Worm (Caenorhabditis elegans) whole organism, L1 larva: Measurements from ENCODE around the gene F56D6.6.

Experiments used
- fkh-10 ChIP-seq: sonication (generic microtip); optimal IDR thresholded peaks from 2 replicates; lab custom pipeline; 2017; ENCODE audit warnings: missing biosample characterization, missing genetic modification reagents, missing genetic modification characterization
- lin-39 ChIP-seq: fragments of 150-350 bp; optimal IDR thresholded peaks from 2 replicates; lab custom pipeline; 2014; ENCODE audit warnings: missing biosample characterization, missing genetic modification reagents, missing genetic modification characterization
- lir-3 ChIP-seq: sonication (generic microtip); optimal IDR thresholded peaks from 2 replicates; lab custom pipeline; 2016; ENCODE audit warnings: mild to moderate bottlenecking, missing genetic modification characterization, moderate library complexity, missing compliant biosample characterization; ENCODE audit not compliant: poor library complexity
- nhr-19 ChIP-seq: fragments of 200-800 bp; sonication (Bioruptor generic); conservative IDR thresholded peaks from 2 replicates; pipeline ENCODE4 v1.3.6; 2022; ENCODE audit warnings: missing genetic modification characterization, missing compliant biosample characterization
- nhr-77 ChIP-seq: fragments of 150-350 bp; optimal IDR thresholded peaks from 2 replicates; lab custom pipeline; 2014; ENCODE audit warnings: missing biosample characterization, missing genetic modification characterization
- zag-1 ChIP-seq: fragments of 150-350 bp; optimal IDR thresholded peaks from 2 replicates; lab custom pipeline; 2014; ENCODE audit warnings: missing biosample characterization, missing genetic modification characterization

ce11 chrIV:3906393-3906792 lies 3.3 kb downstream of the F56D6.6 start, which contains the start of gene F56D6.11:
- TF ChIP-seq nhr-77 (tag; lab: Kevin White, UChicago) (no peak), nhr-19 (GFP tag; lab: Robert Waterston, UW) (no peak), lir-3 (tag; lab: Kevin White, UChicago) (no peak), fkh-10 (no peak), lin-39 (tag; lab: Kevin White, UChicago) (no peak), zag-1 (tag; lab: Kevin White, UChicago) (no peak)
